Worm (Caenorhabditis elegans): ENCODE measurements around the gene rbm-39.

ce11 chrIV:1035108-1035507 is 22.7 kb downstream of the rbm-39 start:
- TF ChIP-seq ztf-23 (GFP tag; IDR thresholded peaks at IDR 0.05) (no peak), flt-1 (GFP tag; IDR thresholded peaks at IDR 0.05) (no peak), klf-2 (GFP tag; conservative IDR thresholded peaks at IDR 0.05) (no peak), med-1 (GFP tag; optimal IDR thresholded peaks at IDR 0.05; ENCODE audit: insufficient read depth) (no peak)

Data from whole organism, midembryonic.